Worm (Caenorhabditis elegans) whole organism, L1 larva: Measurements from ENCODE around the gene srsx-14.
A peak's percentile ranks its signal among the peaks of the same experiment; 100 is the strongest.

Experiments used
- C04F5.9 ChIP-seq: sonication (generic microtip); optimal IDR thresholded peaks from 2 replicates; lab custom pipeline; 2016; ENCODE audit warnings: missing genetic modification characterization, missing compliant biosample characterization
- C16A3.4 ChIP-seq: fragments of 150-350 bp; optimal IDR thresholded peaks from 2 replicates; lab custom pipeline; 2014; ENCODE audit warnings: missing biosample characterization, missing genetic modification characterization
- F16B12.6 ChIP-seq: fragments of 150-350 bp; optimal IDR thresholded peaks from 2 replicates; lab custom pipeline; 2014; ENCODE audit warnings: missing biosample characterization, missing genetic modification characterization
- Y116A8C.19 ChIP-seq: sonication (generic microtip); optimal IDR thresholded peaks from 2 replicates; lab custom pipeline; 2016; ENCODE audit warnings: missing compliant biosample characterization, missing genetic modification characterization, borderline replicate concordance
- aha-1 ChIP-seq: fragments of 150-350 bp; optimal IDR thresholded peaks from 2 replicates; lab custom pipeline; 2014; ENCODE audit warnings: missing biosample characterization, missing genetic modification characterization
- blmp-1 ChIP-seq: fragments of 150-350 bp; optimal IDR thresholded peaks from 2 replicates; lab custom pipeline; 2014; ENCODE audit warnings: missing biosample characterization, missing genetic modification characterization
- ceh-63 ChIP-seq: fragments of 200-800 bp; sonication (Bioruptor generic); optimal IDR thresholded peaks from 2 replicates; lab custom pipeline; 2018; ENCODE audit warnings: mild to moderate bottlenecking, missing genetic modification characterization, missing compliant biosample characterization
- ceh-8 ChIP-seq: fragments of 200-800 bp; sonication (Bioruptor generic); optimal IDR thresholded peaks from 2 replicates; lab custom pipeline; 2018; ENCODE audit warnings: mild to moderate bottlenecking, missing genetic modification characterization, moderate library complexity, missing compliant biosample characterization
- ceh-82 ChIP-seq, 3 experiments: fragments of 150-350 bp in 1 of 3; sonication (generic microtip) in 2 of 3; optimal IDR thresholded peaks; 2 replicates each; lab custom pipeline; 2014 to 2017; ENCODE audit warnings: missing biosample characterization in 3 of 3, missing genetic modification characterization in 3 of 3
- ceh-90 ChIP-seq: sonication (generic microtip); optimal IDR thresholded peaks from 2 replicates; lab custom pipeline; 2016; ENCODE audit warnings: missing genetic modification characterization, missing compliant biosample characterization
- dpl-1 ChIP-seq, 3 experiments: fragments of 150-350 bp in 2 of 3; sonication (generic microtip) in 1 of 3; optimal IDR thresholded peaks; 2 replicates each; lab custom pipeline; 2014 to 2017; ENCODE audit warnings: missing biosample characterization in 3 of 3, missing genetic modification characterization in 3 of 3, missing genetic modification reagents in 3 of 3
- efl-1 ChIP-seq, 4 experiments: fragments of 150-350 bp; optimal IDR thresholded peaks in 3 of 4; peaks in 1 of 4; 1 replicate in 1 of 4; 2 replicates in 3 of 4; lab custom pipeline; 2014; ENCODE audit warnings: missing biosample characterization in 2 of 4, missing genetic modification characterization in 2 of 4, missing genetic modification reagents in 2 of 4
- egl-13 ChIP-seq: sonication (generic microtip); optimal IDR thresholded peaks from 2 replicates; lab custom pipeline; 2016; ENCODE audit warnings: missing genotype, missing genetic modification reagents, missing genetic modification characterization, missing compliant biosample characterization
- egl-27 ChIP-seq, 2 experiments: fragments of 150-350 bp in 1 of 2; sonication (generic microtip); optimal IDR thresholded peaks; 3 replicates each; lab custom pipeline; 2017 to 2018; ENCODE audit warnings: missing biosample characterization in 2 of 2, missing genetic modification characterization in 2 of 2, missing genetic modification reagents in 2 of 2
- elt-3 ChIP-seq, 6 experiments: fragments of 150-350 bp in 1 of 6; sonication (generic microtip); optimal IDR thresholded peaks; 2 replicates each; lab custom pipeline; 2017 to 2018; ENCODE audit warnings: missing biosample characterization in 6 of 6, missing genetic modification characterization in 6 of 6, inconsistent platforms in 1 of 6
- ets-5 ChIP-seq: fragments of 200-800 bp; sonication (Bioruptor generic); IDR thresholded peaks from 2 replicates; pipeline ENCODE4 v1.3.6; 2022; ENCODE audit warnings: missing genetic modification characterization, missing compliant biosample characterization
- grh-1 ChIP-seq: fragments of 200-800 bp; sonication (Bioruptor generic); IDR thresholded peaks from 2 replicates; pipeline ENCODE4 v1.3.6; 2022; ENCODE audit warnings: missing genetic modification reagents, missing genetic modification characterization, missing compliant biosample characterization
- irx-1 ChIP-seq: sonication (generic microtip); optimal IDR thresholded peaks from 2 replicates; lab custom pipeline; 2016; ENCODE audit warnings: missing genetic modification characterization, missing compliant biosample characterization
- jun-1 ChIP-seq: fragments of 150-350 bp; optimal IDR thresholded peaks from 2 replicates; lab custom pipeline; 2014; ENCODE audit warnings: missing biosample characterization, missing genetic modification reagents, missing genetic modification characterization
- lin-13 ChIP-seq: fragments of 150-350 bp; optimal IDR thresholded peaks from 2 replicates; lab custom pipeline; 2014; ENCODE audit warnings: missing biosample characterization, missing genetic modification reagents, missing genetic modification characterization
- lin-14 ChIP-seq: fragments of 200-800 bp; sonication (Bioruptor generic); optimal IDR thresholded peaks from 2 replicates; lab custom pipeline; 2018; ENCODE audit warnings: mild to moderate bottlenecking, missing genetic modification characterization, moderate library complexity, missing compliant biosample characterization
- lin-15B ChIP-seq: fragments of 150-350 bp; sonication (generic microtip); optimal IDR thresholded peaks from 3 replicates; lab custom pipeline; 2014; ENCODE audit warnings: missing biosample characterization, missing genetic modification characterization
- lin-35 ChIP-seq, 2 experiments: fragments of 150-350 bp; optimal IDR thresholded peaks; 2 replicates each; lab custom pipeline; 2014; ENCODE audit warnings: missing biosample characterization in 2 of 2, missing genetic modification characterization in 2 of 2, missing genetic modification reagents in 2 of 2
- lsy-2 ChIP-seq, 2 experiments: fragments of 150-350 bp; optimal IDR thresholded peaks; 2 replicates each; lab custom pipeline; 2014; ENCODE audit warnings: missing biosample characterization in 2 of 2, missing genetic modification characterization in 2 of 2
- mdl-1 ChIP-seq, 2 experiments: fragments of 150-350 bp; optimal IDR thresholded peaks; 2 replicates each; lab custom pipeline; 2014 to 2017; ENCODE audit warnings: missing biosample characterization in 2 of 2, missing genetic modification characterization in 2 of 2, inconsistent platforms in 1 of 2
- mep-1 ChIP-seq: fragments of 150-350 bp; optimal IDR thresholded peaks from 2 replicates; lab custom pipeline; 2014; ENCODE audit warnings: missing biosample characterization, missing genetic modification characterization
- nhr-19 ChIP-seq: fragments of 200-800 bp; sonication (Bioruptor generic); conservative IDR thresholded peaks from 2 replicates; pipeline ENCODE4 v1.3.6; 2022; ENCODE audit warnings: missing genetic modification characterization, missing compliant biosample characterization
- nhr-20 ChIP-seq: sonication (generic microtip); optimal IDR thresholded peaks from 2 replicates; lab custom pipeline; 2016; ENCODE audit warnings: mild to moderate bottlenecking, missing genetic modification characterization, missing compliant biosample characterization
- nhr-237 ChIP-seq: fragments of 150-350 bp; optimal IDR thresholded peaks from 2 replicates; lab custom pipeline; 2014; ENCODE audit warnings: missing biosample characterization, missing genetic modification characterization
- nhr-28 ChIP-seq: fragments of 150-350 bp; optimal IDR thresholded peaks from 2 replicates; lab custom pipeline; 2014; ENCODE audit warnings: missing biosample characterization, missing genetic modification characterization
- nhr-47 ChIP-seq: sonication (generic microtip); optimal IDR thresholded peaks from 2 replicates; lab custom pipeline; 2016; ENCODE audit warnings: mild to moderate bottlenecking, missing genetic modification characterization, moderate library complexity, missing compliant biosample characterization
- nhr-71 ChIP-seq: sonication (generic microtip); optimal IDR thresholded peaks from 2 replicates; lab custom pipeline; 2016; ENCODE audit warnings: mild to moderate bottlenecking, missing genetic modification characterization, moderate library complexity, missing compliant biosample characterization
- nhr-76 ChIP-seq: sonication (generic microtip); optimal IDR thresholded peaks from 2 replicates; lab custom pipeline; 2017; ENCODE audit warnings: missing biosample characterization, missing genetic modification characterization
- nhr-77 ChIP-seq: fragments of 150-350 bp; optimal IDR thresholded peaks from 2 replicates; lab custom pipeline; 2014; ENCODE audit warnings: missing biosample characterization, missing genetic modification characterization
- nhr-85 ChIP-seq: sonication (generic microtip); peaks from one replicate; lab custom pipeline; 2016; ENCODE audit warnings: missing genetic modification characterization, inconsistent platforms, missing compliant biosample characterization
- nhr-90 ChIP-seq: sonication (generic microtip); optimal IDR thresholded peaks from 2 replicates; lab custom pipeline; 2016; ENCODE audit warnings: mild to moderate bottlenecking, missing genetic modification characterization, missing compliant biosample characterization; ENCODE audit not compliant: poor library complexity
- rnt-1 ChIP-seq: sonication (generic microtip); optimal IDR thresholded peaks from 2 replicates; lab custom pipeline; 2016; ENCODE audit warnings: mild to moderate bottlenecking, missing genetic modification characterization, moderate library complexity, missing compliant biosample characterization
- snu-23 ChIP-seq: sonication (generic microtip); optimal IDR thresholded peaks from 2 replicates; lab custom pipeline; 2016; ENCODE audit warnings: missing genetic modification characterization, missing compliant biosample characterization
- swsn-7 ChIP-seq: sonication (generic microtip); optimal IDR thresholded peaks from 2 replicates; lab custom pipeline; 2016; ENCODE audit warnings: missing genetic modification characterization, missing compliant biosample characterization
- tbx-2 ChIP-seq: sonication (generic microtip); optimal IDR thresholded peaks from 2 replicates; lab custom pipeline; 2016; ENCODE audit warnings: missing genetic modification characterization, missing compliant biosample characterization
- unc-86 ChIP-seq: sonication (generic microtip); optimal IDR thresholded peaks from 2 replicates; lab custom pipeline; 2016; ENCODE audit warnings: missing genetic modification characterization, missing compliant biosample characterization
- xbp-1 ChIP-seq: sonication (generic microtip); optimal IDR thresholded peaks from 2 replicates; lab custom pipeline; 2016; ENCODE audit warnings: missing genetic modification characterization, missing compliant biosample characterization
- zip-4 ChIP-seq: fragments of 200-800 bp; sonication (Bioruptor generic); optimal IDR thresholded peaks from 2 replicates; lab custom pipeline; 2018; ENCODE audit warnings: mild to moderate bottlenecking, missing genetic modification characterization, moderate library complexity, missing compliant biosample characterization
- ztf-4 ChIP-seq: fragments of 150-350 bp; optimal IDR thresholded peaks from 2 replicates; lab custom pipeline; 2014; ENCODE audit warnings: missing biosample characterization, missing genetic modification characterization

Gene srsx-14

ce11 chrIV:5655966-5656389 lies 29.0 kb upstream of the srsx-14 start:
- peak; percentile 84 for TF ChIP-seq nhr-20 (tag; lab: Kevin White, UChicago)
- TF ChIP-seq egl-27 (tag; optimal IDR thresholded peaks at IDR 0.05; lab: Kevin White, UChicago), result no peak
- TF ChIP-seq grh-1, result peak; percentile 48; the same call in 1 of the 2 replicates
- peak in 2 of 6 experiments; percentile 81 to 82 for TF ChIP-seq elt-3 (tag; optimal IDR thresholded peaks at IDR 0.05; lab: Kevin White, UChicago)
- TF ChIP-seq dpl-1 (GFP tag; optimal IDR thresholded peaks at IDR 0.05; lab: Kevin White, UChicago), result peak; percentile 60 to 78 (median 75)
- TF ChIP-seq nhr-90 (tag; lab: Kevin White, UChicago), result peak; percentile 62
- TF ChIP-seq lin-13 (GFP tag; lab: Kevin White, UChicago), result peak; percentile 47
- TF ChIP-seq nhr-28 (tag; lab: Kevin White, UChicago), result peak; percentile 31
- TF ChIP-seq swsn-7 (tag; lab: Kevin White, UChicago), result peak; percentile 32
- TF ChIP-seq ceh-90 (tag; lab: Kevin White, UChicago), result no peak
- peak; percentile 83 for TF ChIP-seq zip-4
- peak; percentile 84 for TF ChIP-seq lin-14 (GFP tag; lab: Kevin White, UChicago)
- TF ChIP-seq F16B12.6, result no peak
- TF ChIP-seq nhr-77 (tag; lab: Kevin White, UChicago), result peak; percentile 51
- no peak for TF ChIP-seq ceh-8 (GFP tag; lab: Kevin White, UChicago)
- peak; percentile 60 for TF ChIP-seq nhr-19 (GFP tag; lab: Robert Waterston, UW)
- TF ChIP-seq mep-1 (tag; lab: Kevin White, UChicago), result peak; percentile 80
- no peak for TF ChIP-seq egl-13
- peak; percentile 79 for TF ChIP-seq nhr-71 (tag; lab: Kevin White, UChicago)
- TF ChIP-seq mdl-1 (tag; optimal IDR thresholded peaks at IDR 0.05; lab: Kevin White, UChicago), result peak in 1 of 2 experiments; percentile 4
- peak; percentile 82 for TF ChIP-seq nhr-237 (tag; lab: Kevin White, UChicago)
- TF ChIP-seq lin-35 (GFP tag; optimal IDR thresholded peaks at IDR 0.05; lab: Kevin White, UChicago), result peak; percentile 73 to 84
- TF ChIP-seq ets-5 (GFP tag; lab: Robert Waterston, UW), result no peak
- TF ChIP-seq nhr-85 (tag; lab: Kevin White, UChicago), result peak; percentile 95
- peak; percentile 41 for TF ChIP-seq C16A3.4
- no peak for TF ChIP-seq Y116A8C.19 (tag; lab: Kevin White, UChicago)
- TF ChIP-seq ceh-63 (GFP tag; lab: Kevin White, UChicago), result no peak
- no peak for TF ChIP-seq nhr-76 (tag; lab: Kevin White, UChicago)
- TF ChIP-seq irx-1 (tag; lab: Kevin White, UChicago), result peak; percentile 26
- peak; percentile 72 for TF ChIP-seq lin-15B
- peak; percentile 21 for TF ChIP-seq ztf-4 (tag; lab: Kevin White, UChicago)
- TF ChIP-seq jun-1 (tag; lab: Kevin White, UChicago), result peak; percentile 55
- peak; percentile 34 for TF ChIP-seq nhr-47 (tag; lab: Kevin White, UChicago)
- peak; percentile 93 for TF ChIP-seq aha-1 (tag; lab: Kevin White, UChicago)
- no peak for TF ChIP-seq unc-86 (tag; lab: Kevin White, UChicago)
- TF ChIP-seq C04F5.9 (tag; lab: Kevin White, UChicago), result no peak
- peak in 2 of 3 experiments; percentile 37 to 54 for TF ChIP-seq ceh-82 (tag; optimal IDR thresholded peaks at IDR 0.05; lab: Kevin White, UChicago)
- peak; percentile 44 to 53 for TF ChIP-seq lsy-2 (tag; optimal IDR thresholded peaks at IDR 0.05; lab: Kevin White, UChicago)
- TF ChIP-seq blmp-1, result peak; percentile 59
- peak; percentile 31 for TF ChIP-seq rnt-1
- TF ChIP-seq tbx-2, result peak; percentile 45
- peak; percentile 30 to 70 for TF ChIP-seq efl-1 (optimal IDR thresholded peaks at IDR 0.05; lab: Kevin White, UChicago)
- TF ChIP-seq efl-1 (GFP tag; optimal IDR thresholded peaks at IDR 0.05 in 1 of 2; lab: Kevin White, UChicago), result peak; percentile 74 to 98
- peak; percentile 39 for TF ChIP-seq xbp-1 (tag; lab: Kevin White, UChicago)
- TF ChIP-seq snu-23, result peak; percentile 79
